Fruit fly (Drosophila melanogaster): ENCODE measurements around the gene CG43050.

CG43050 gene

dm6 chr2L:13160227-13160626 is 41.1 kb downstream of the CG43050 start, which contains the start of gene kmg:
Gene kmg, plus strand, starts transcription at chr2L:13160527.
- no peak for TF ChIP-seq fd102C (GFP tag; optimal IDR thresholded peaks at IDR 0.05)
- TF ChIP-seq CG15514 (GFP tag; optimal IDR thresholded peaks at IDR 0.05) = peak; percentile 46

dm6 chr2L:13164994-13165801 is 46.1 kb downstream of the CG43050 start, which contains the start of gene Sirt1:
Gene Sirt1, plus strand, starts transcription at chr2L:13165564.
- TF ChIP-seq CG7372 (GFP tag; IDR thresholded peaks at IDR 0.05) = peak; percentile 84
- peak; percentile 55 for TF ChIP-seq ewg (GFP tag; optimal IDR thresholded peaks at IDR 0.05)
- 0 out of 2 replicates have a peak, but pooled peaks have one; percentile 27 for TF ChIP-seq gt (GFP tag; IDR thresholded peaks at IDR 0.05)
- TF ChIP-seq her (GFP tag; optimal IDR thresholded peaks at IDR 0.05) = peak; percentile 42
- TF ChIP-seq Jarid2 (GFP tag; optimal IDR thresholded peaks at IDR 0.05) = peak; percentile 26
- peak; percentile 92 for TF ChIP-seq CG6689 (GFP tag; IDR thresholded peaks at IDR 0.05)
- TF ChIP-seq Poxn (GFP tag; IDR thresholded peaks at IDR 0.05) = peak; percentile 53
- no peak for TF ChIP-seq C15 (GFP tag; IDR thresholded peaks at IDR 0.05)
- TF ChIP-seq Max (GFP tag; optimal IDR thresholded peaks at IDR 0.05) = peak; percentile 49
- TF ChIP-seq NC2α (GFP tag; optimal IDR thresholded peaks at IDR 0.05) = no peak
- no peak for TF ChIP-seq CG7271 (tag; optimal IDR thresholded peaks at IDR 0.05)
- no peak for TF ChIP-seq p53 (GFP tag; optimal IDR thresholded peaks at IDR 0.05)
- TF ChIP-seq Hmr (GFP tag; optimal IDR thresholded peaks at IDR 0.05) = peak; percentile 86
- peak; percentile 72 for TF ChIP-seq cwo (GFP tag; optimal IDR thresholded peaks at IDR 0.05)
- peak; percentile 90 for TF ChIP-seq CG15269 (tag; optimal IDR thresholded peaks at IDR 0.05)
- TF ChIP-seq CG11696 (GFP tag; IDR thresholded peaks at IDR 0.05) = 0 out of 2 replicates have a peak, but pooled peaks have one; percentile 35
- no peak; the same call in 3 of the 4 replicates for TF ChIP-seq chinmo (GFP tag; IDR thresholded peaks at IDR 0.05; ENCODE audit: partially characterized antibody)
- TF ChIP-seq pb (GFP tag; optimal IDR thresholded peaks at IDR 0.05) = no peak
- TF ChIP-seq vvl (GFP tag; IDR thresholded peaks at IDR 0.05) = peak; percentile 66
- peak; percentile 18 for TF ChIP-seq CG4854 (GFP tag; optimal IDR thresholded peaks at IDR 0.05)
- peak; percentile 85 for TF ChIP-seq Hsf (GFP tag; optimal IDR thresholded peaks at IDR 0.05)
- TF ChIP-seq grau (tag; optimal IDR thresholded peaks at IDR 0.05) = peak; percentile 99
- no peak for TF ChIP-seq Vsx1 (GFP tag; optimal IDR thresholded peaks at IDR 0.05)
- TF ChIP-seq crol (GFP tag; IDR thresholded peaks at IDR 0.05) = 0 out of 2 replicates have a peak, but pooled peaks have one; percentile 21
- TF ChIP-seq CG14710 (tag; optimal IDR thresholded peaks at IDR 0.05) = peak; percentile 92
- peak; percentile 62 for TF ChIP-seq ATbp (GFP tag; optimal IDR thresholded peaks at IDR 0.05)
- no peak for TF ChIP-seq cas (GFP tag; IDR thresholded peaks at IDR 0.05)
- TF ChIP-seq CG6272 (GFP tag; IDR thresholded peaks at IDR 0.05) = peak; percentile 63
- TF ChIP-seq Dref (GFP tag; IDR thresholded peaks at IDR 0.05) = no peak
- TF ChIP-seq CG18262 (tag; optimal IDR thresholded peaks at IDR 0.05) = peak; percentile 94
- TF ChIP-seq CG32772 (GFP tag; IDR thresholded peaks at IDR 0.05) = peak; percentile 75; the same call in 1 of the 2 replicates
- peak; percentile 85 for TF ChIP-seq NFAT (GFP tag; IDR thresholded peaks at IDR 0.05)
- peak; percentile 61 for TF ChIP-seq CG12299 (tag; optimal IDR thresholded peaks at IDR 0.05)
- peak; percentile 89 for TF ChIP-seq CG3281 (GFP tag; optimal IDR thresholded peaks at IDR 0.05)
- peak; percentile 67 for TF ChIP-seq CG4730 (GFP tag; IDR thresholded peaks at IDR 0.05)
- TF ChIP-seq seq (GFP tag; IDR thresholded peaks at IDR 0.05) = peak; percentile 72; the same call in 1 of the 2 replicates
- no peak for TF ChIP-seq Myb (GFP tag; optimal IDR thresholded peaks at IDR 0.05)
- TF ChIP-seq CG3065 (GFP tag; optimal IDR thresholded peaks at IDR 0.05) = peak; percentile 47
- TF ChIP-seq phol (tag; optimal IDR thresholded peaks at IDR 0.05) = peak; percentile 87
- peak; percentile 49 for TF ChIP-seq kah (GFP tag; optimal IDR thresholded peaks at IDR 0.05)
- TF ChIP-seq gro (GFP tag; optimal IDR thresholded peaks at IDR 0.05) = peak; percentile 48
- peak; percentile 43; the same call in 1 of the 3 replicates for TF ChIP-seq Opbp (GFP tag; IDR thresholded peaks at IDR 0.05; ENCODE audit: partially characterized antibody)
- TF ChIP-seq Six4 (GFP tag; optimal IDR thresholded peaks at IDR 0.05) = peak; percentile 83
- TF ChIP-seq CG6683 (GFP tag; optimal IDR thresholded peaks at IDR 0.05) = peak; percentile 24

Measured in whole organism, embryonic.